Fruit fly (Drosophila melanogaster) whole organism, embryonic: ENCODE measurements around the gene ABCB7.

Experiments used
- BEAF-32 ChIP-seq: fragments of 200-800 bp; sonication (Bioruptor generic); optimal IDR thresholded peaks from 3 replicates; lab custom pipeline; 2017; ENCODE audit warnings: missing biosample characterization, missing genetic modification characterization, mild to moderate bottlenecking, moderate library complexity, missing genetic modification reagents
- CG32772 ChIP-seq: fragments of 200-800 bp; sonication (Bioruptor generic); IDR thresholded peaks from 2 replicates; pipeline ENCODE4 v1.3.6; 2022; ENCODE audit warnings: missing biosample characterization, missing genetic modification characterization
- CG43689 ChIP-seq: fragments of 200-800 bp; sonication (Bioruptor generic); IDR thresholded peaks from 2 replicates; pipeline ENCODE4 v1.3.6; 2022; ENCODE audit warnings: missing biosample characterization, missing genetic modification characterization
- CG7963 ChIP-seq: fragments of 200-800 bp; sonication (Bioruptor generic); IDR thresholded peaks from 3 replicates; pipeline ENCODE4 v1.3.6; 2022; ENCODE audit warnings: missing biosample characterization, missing genetic modification characterization; ENCODE audit not compliant: partially characterized antibody
- Xbp1 ChIP-seq: fragments of 200-800 bp; sonication (Bioruptor generic); optimal IDR thresholded peaks from 3 replicates; lab custom pipeline; 2016; ENCODE audit warnings: missing biosample characterization, mild to moderate bottlenecking, missing genetic modification characterization
- ewg ChIP-seq: fragments of 200-800 bp; sonication (Bioruptor generic); optimal IDR thresholded peaks from 3 replicates; lab custom pipeline; 2017; ENCODE audit warnings: mild to moderate bottlenecking, missing biosample characterization, missing genetic modification reagents, missing genetic modification characterization
- eyg ChIP-seq: fragments of 200-800 bp; sonication (Bioruptor generic); optimal IDR thresholded peaks from 3 replicates; lab custom pipeline; 2016; ENCODE audit warnings: missing biosample characterization, missing genetic modification characterization
- kay ChIP-seq: fragments of 200-800 bp; sonication (Bioruptor generic); optimal IDR thresholded peaks from 2 replicates; lab custom pipeline; 2016; ENCODE audit warnings: missing biosample characterization, missing genetic modification characterization
- slp2 ChIP-seq: fragments of 200-800 bp; sonication (Bioruptor generic); optimal IDR thresholded peaks from 2 replicates; lab custom pipeline; 2016; ENCODE audit warnings: missing biosample characterization, missing genetic modification characterization
- tio ChIP-seq: fragments of 200-800 bp; sonication (Bioruptor generic); optimal IDR thresholded peaks from 2 replicates; lab custom pipeline; 2017; ENCODE audit warnings: missing biosample characterization, missing genetic modification characterization, inconsistent platforms

dm6 chr3L:1580821-1581220 lies 37.4 kb upstream of the ABCB7 start:
- no peak for TF ChIP-seq Xbp1
- TF ChIP-seq CG43689 (GFP tag; lab: Robert Waterston, UW) = no peak
- no peak for TF ChIP-seq CG32772 (GFP tag; lab: Robert Waterston, UW)
- TF ChIP-seq eyg (GFP tag; lab: Kevin White, UChicago) = no peak
- no peak for TF ChIP-seq tio
- no peak for TF ChIP-seq BEAF-32 (GFP tag; lab: Kevin White, UChicago)
- no peak for TF ChIP-seq kay (GFP tag; lab: Kevin White, UChicago)
- no peak for TF ChIP-seq slp2 (GFP tag; lab: Kevin White, UChicago)
- no peak for TF ChIP-seq CG7963 (GFP tag; lab: Robert Waterston, UW)
- no peak for TF ChIP-seq ewg (GFP tag; lab: Kevin White, UChicago)
